Worm (Caenorhabditis elegans) whole organism, late embryonic: ENCODE measurements around the gene clec-210.

Experiments
- ama-1 ChIP-seq: fragments of 150-350 bp; optimal IDR thresholded peaks from 2 replicates; lab custom pipeline; 2014
- ceh-22 ChIP-seq: sonication (generic microtip); optimal IDR thresholded peaks from 2 replicates; lab custom pipeline; 2017; ENCODE audit warnings: missing biosample characterization, missing genetic modification characterization
- ceh-31 ChIP-seq: sonication (generic microtip); optimal IDR thresholded peaks from 2 replicates; lab custom pipeline; 2016; ENCODE audit warnings: missing genetic modification characterization, missing compliant biosample characterization
- ceh-45 ChIP-seq: fragments of 200-800 bp; sonication (Bioruptor generic); IDR thresholded peaks from 2 replicates; pipeline ENCODE4 v1.3.6; 2022; ENCODE audit warnings: missing genetic modification reagents, missing genetic modification characterization, missing compliant biosample characterization
- elt-2 ChIP-seq: sonication (generic microtip); optimal IDR thresholded peaks from 2 replicates; lab custom pipeline; 2016; ENCODE audit warnings: missing genetic modification reagents, missing genetic modification characterization, missing compliant biosample characterization
- elt-4 ChIP-seq: sonication (generic microtip); optimal IDR thresholded peaks from 2 replicates; lab custom pipeline; 2016; ENCODE audit warnings: missing genetic modification characterization, missing compliant biosample characterization
- fkh-10 ChIP-seq: fragments of 150-350 bp; optimal IDR thresholded peaks from 2 replicates; lab custom pipeline; 2014; ENCODE audit warnings: missing biosample characterization, missing genetic modification reagents, missing genetic modification characterization
- lim-6 ChIP-seq: sonication (generic microtip); optimal IDR thresholded peaks from 2 replicates; lab custom pipeline; 2016; ENCODE audit warnings: missing genetic modification characterization, missing compliant biosample characterization
- nfya-1 ChIP-seq: sonication (generic microtip); optimal IDR thresholded peaks from 2 replicates; lab custom pipeline; 2017; ENCODE audit warnings: missing genetic modification characterization, mild to moderate bottlenecking, missing compliant biosample characterization, antibody characterized with exemption, moderate library complexity
- nhr-11 ChIP-seq: fragments of 150-350 bp; optimal IDR thresholded peaks from 2 replicates; lab custom pipeline; 2014; ENCODE audit warnings: missing biosample characterization, missing genetic modification characterization
- pha-4 ChIP-seq: fragments of 150-350 bp; optimal IDR thresholded peaks from 2 replicates; lab custom pipeline; 2018; ENCODE audit warnings: missing biosample characterization, missing genetic modification reagents, missing genetic modification characterization
- rnt-1 ChIP-seq: sonication (generic microtip); optimal IDR thresholded peaks from 2 replicates; lab custom pipeline; 2016; ENCODE audit warnings: missing genetic modification characterization, missing compliant biosample characterization
- unc-3 ChIP-seq, 2 experiments: fragments of 200-800 bp in 1 of 2; sonication (Bioruptor generic) in 1 of 2; sonication (generic microtip) in 1 of 2; conservative IDR thresholded peaks in 1 of 2; optimal IDR thresholded peaks in 1 of 2; 2 replicates each; pipeline versions ENCODE4 v1.3.6 to Lab custom; 2016 to 2022; ENCODE audit warnings: missing compliant biosample characterization in 2 of 2, missing genetic modification characterization in 2 of 2, missing genetic modification reagents in 1 of 2

DNA sequence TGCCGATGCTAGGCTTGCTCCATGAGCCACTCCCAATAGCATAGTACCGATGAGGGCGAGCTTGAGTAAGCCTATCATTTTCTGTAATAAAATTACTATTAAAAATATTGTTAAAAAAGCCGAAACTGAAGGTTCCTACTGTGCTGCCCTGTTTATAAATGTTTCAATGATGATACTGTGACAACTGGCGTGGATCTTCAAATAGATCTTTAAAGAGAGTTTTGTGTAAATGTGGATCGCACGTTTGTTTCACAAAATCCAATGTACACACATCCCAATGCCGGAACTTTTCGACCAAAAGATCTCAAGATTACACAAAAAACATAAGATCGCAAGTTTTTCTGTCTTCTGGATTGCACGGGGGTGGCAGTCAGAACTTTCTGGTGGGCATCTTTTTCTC is 47.3 kb downstream of the clec-210 start, which contains the start of gene C36C5.14:
- TF ChIP-seq ama-1 (no peak), nhr-11 (tag; lab: Kevin White, UChicago) (no peak), pha-4 (tag; lab: Kevin White, UChicago) (no peak), nfya-1 (tag; lab: Kevin White, UChicago) (no peak), lim-6 (tag; lab: Kevin White, UChicago) (no peak), ceh-31 (tag; lab: Kevin White, UChicago) (no peak), rnt-1 (tag; lab: Kevin White, UChicago) (no peak), elt-4 (tag; lab: Kevin White, UChicago) (no peak), ceh-45 (GFP tag; lab: Robert Waterston, UW) (no peak), fkh-10 (GFP tag; lab: Kevin White, UChicago) (no peak), ceh-22 (no peak), unc-3 (GFP tag; conservative IDR thresholded peaks at IDR 0.05; lab: Robert Waterston, UW) (no peak), unc-3 (tag; optimal IDR thresholded peaks at IDR 0.05; lab: Kevin White, UChicago) (no peak), elt-2 (tag; lab: Kevin White, UChicago) (no peak)
